Fruit fly (Drosophila melanogaster) S2 (cell line): ENCODE measurements around the gene wor.

Source experiments
- CG8478 ChIP-seq: fragments of >200 bp; optimal IDR thresholded peaks from 2 replicates; lab custom pipeline; 2018
- CTCF ChIP-seq, 2 experiments: fragments of >200 bp; optimal IDR thresholded peaks; 2 replicates each; lab custom pipeline; 2018

dm6 chr2L:15468776-15469175 is 43.4 kb upstream of the wor start:
- TF ChIP-seq CG8478 (no peak), CTCF (optimal IDR thresholded peaks at IDR 0.05; lab: Kevin White, UChicago) (no peak)
